Fruit fly (Drosophila melanogaster) whole organism, pupa: ENCODE measurements around the gene ppk31.

Source experiments
- CG10348 ChIP-seq: fragments of 200-800 bp; sonication (Bioruptor generic); IDR thresholded peaks from 2 replicates; pipeline ENCODE4 v1.3.6; 2022; ENCODE audit warnings: missing biosample characterization, missing genetic modification characterization
- CG12605 ChIP-seq: fragments of 200-800 bp; sonication (Bioruptor generic); IDR thresholded peaks from 2 replicates; pipeline ENCODE4 v1.3.6; 2022; ENCODE audit warnings: missing biosample characterization, missing genetic modification characterization
- CG13204 ChIP-seq: fragments of 200-800 bp; sonication (Bioruptor generic); optimal IDR thresholded peaks from 2 replicates; lab custom pipeline; 2018; ENCODE audit warnings: missing biosample characterization, mild to moderate bottlenecking, missing genetic modification characterization, moderate library complexity
- CG14655 ChIP-seq: fragments of 200-800 bp; sonication (Bioruptor generic); optimal IDR thresholded peaks from 3 replicates; lab custom pipeline; 2017; ENCODE audit warnings: mild to moderate bottlenecking, missing biosample characterization, missing genetic modification reagents, missing genetic modification characterization
- CG15710 ChIP-seq: fragments of 200-800 bp; sonication (Bioruptor generic); optimal IDR thresholded peaks from 2 replicates; lab custom pipeline; 2018; ENCODE audit warnings: missing biosample characterization, mild to moderate bottlenecking, missing genetic modification characterization, moderate library complexity
- CG17806 ChIP-seq: fragments of 200-800 bp; sonication (Bioruptor generic); optimal IDR thresholded peaks from 2 replicates; lab custom pipeline; 2018; ENCODE audit warnings: missing biosample characterization, mild to moderate bottlenecking, missing genetic modification characterization, moderate library complexity
- CG32121 ChIP-seq: fragments of 200-800 bp; sonication (Bioruptor generic); IDR thresholded peaks from 2 replicates; pipeline ENCODE4 v1.3.6; 2022; ENCODE audit warnings: missing biosample characterization, missing genetic modification characterization
- CG34367 ChIP-seq: fragments of 200-800 bp; sonication (Bioruptor generic); optimal IDR thresholded peaks from 2 replicates; lab custom pipeline; 2018; ENCODE audit warnings: missing biosample characterization, mild to moderate bottlenecking, missing genetic modification characterization
- CG4496 ChIP-seq: fragments of 200-800 bp; sonication (Bioruptor generic); IDR thresholded peaks from 3 replicates; pipeline ENCODE4 v1.3.6; 2022; ENCODE audit warnings: missing biosample characterization, missing genetic modification characterization
- CG8159 ChIP-seq: fragments of 200-800 bp; sonication (Bioruptor generic); optimal IDR thresholded peaks from 3 replicates; lab custom pipeline; 2018; ENCODE audit warnings: missing biosample characterization, mild to moderate bottlenecking, missing genetic modification characterization, moderate library complexity
- CG8301 ChIP-seq: fragments of 200-800 bp; sonication (Bioruptor generic); optimal IDR thresholded peaks from 2 replicates; lab custom pipeline; 2018; ENCODE audit warnings: missing biosample characterization, mild to moderate bottlenecking, missing genetic modification characterization
- CG9948 ChIP-seq: fragments of 200-800 bp; sonication (Bioruptor generic); optimal IDR thresholded peaks from 2 replicates; lab custom pipeline; 2018; ENCODE audit warnings: missing biosample characterization, mild to moderate bottlenecking, missing genetic modification characterization, moderate library complexity
- D1 ChIP-seq: fragments of 200-800 bp; sonication (Bioruptor generic); optimal IDR thresholded peaks from 2 replicates; lab custom pipeline; 2018; ENCODE audit warnings: missing biosample characterization, mild to moderate bottlenecking, missing genetic modification characterization, moderate library complexity
- EcR ChIP-seq: fragments of 200-800 bp; sonication (Bioruptor generic); optimal IDR thresholded peaks from 3 replicates; lab custom pipeline; 2019; ENCODE audit warnings: missing biosample characterization, missing genetic modification characterization, mild to moderate bottlenecking, moderate library complexity, missing genetic modification reagents
- Ets98B ChIP-seq: fragments of 200-800 bp; sonication (Bioruptor generic); IDR thresholded peaks from 2 replicates; pipeline ENCODE4 v1.3.6; 2022; ENCODE audit warnings: missing biosample characterization, missing genetic modification characterization
- Pif1A ChIP-seq: fragments of 200-800 bp; sonication (Bioruptor generic); optimal IDR thresholded peaks from 3 replicates; lab custom pipeline; 2016; ENCODE audit warnings: missing biosample characterization, missing genetic modification characterization
- Pif1B ChIP-seq: fragments of 200-800 bp; sonication (Bioruptor generic); optimal IDR thresholded peaks from 3 replicates; lab custom pipeline; 2016; ENCODE audit warnings: missing biosample characterization, missing genetic modification characterization
- Snoo ChIP-seq: fragments of 200-800 bp; sonication (Bioruptor generic); optimal IDR thresholded peaks from 3 replicates; lab custom pipeline; 2017; ENCODE audit warnings: missing biosample characterization, mild to moderate bottlenecking, missing genetic modification characterization, inconsistent platforms
- fd96Ca ChIP-seq: fragments of 200-800 bp; sonication (Bioruptor generic); IDR thresholded peaks from 3 replicates; pipeline ENCODE4 v1.3.6; 2022; ENCODE audit warnings: missing biosample characterization, missing genetic modification characterization
- gl ChIP-seq: fragments of 200-800 bp; sonication (Bioruptor generic); optimal IDR thresholded peaks from 2 replicates; lab custom pipeline; 2018; ENCODE audit warnings: missing biosample characterization, mild to moderate bottlenecking, missing genetic modification characterization
- rn ChIP-seq: fragments of 200-800 bp; sonication (Bioruptor generic); IDR thresholded peaks from 2 replicates; pipeline ENCODE4 v1.3.6; 2022; ENCODE audit warnings: missing biosample characterization, missing genetic modification characterization

Gene ppk31

DNA sequence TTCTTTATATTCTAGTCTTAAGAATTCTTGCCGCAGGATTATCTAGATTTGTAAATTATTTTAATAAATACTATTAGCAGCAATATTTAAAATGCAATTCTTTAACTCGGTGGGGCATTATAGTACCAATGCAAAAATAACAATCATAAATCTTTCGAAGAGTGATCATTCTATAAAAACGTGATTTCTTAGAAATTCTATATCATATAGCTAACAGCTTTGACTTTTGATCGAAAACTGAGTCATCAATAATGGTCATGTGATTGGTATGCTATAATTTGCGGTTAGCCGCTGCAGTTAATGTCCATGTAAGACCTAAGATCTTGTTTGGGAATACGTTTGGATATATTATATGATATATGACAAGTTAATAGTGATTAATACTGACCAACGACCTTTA, at the start of gene ppk31:
ppk31 (plus strand) TSS at position 301 of the 400 bp plus-strand sequence.
- TF ChIP-seq CG4496 (GFP tag; lab: Robert Waterston, UW) (no peak), CG34367 (no peak), CG17806 (tag; lab: Kevin White, UChicago) (no peak), CG15710 (tag; lab: Kevin White, UChicago) (no peak), rn (GFP tag; lab: Robert Waterston, UW) (no peak), CG13204 (no peak), CG12605 (GFP tag; lab: Robert Waterston, UW) (no peak), CG9948 (tag; lab: Kevin White, UChicago) (no peak), CG32121 (GFP tag; lab: Robert Waterston, UW) (no peak)

DNA sequence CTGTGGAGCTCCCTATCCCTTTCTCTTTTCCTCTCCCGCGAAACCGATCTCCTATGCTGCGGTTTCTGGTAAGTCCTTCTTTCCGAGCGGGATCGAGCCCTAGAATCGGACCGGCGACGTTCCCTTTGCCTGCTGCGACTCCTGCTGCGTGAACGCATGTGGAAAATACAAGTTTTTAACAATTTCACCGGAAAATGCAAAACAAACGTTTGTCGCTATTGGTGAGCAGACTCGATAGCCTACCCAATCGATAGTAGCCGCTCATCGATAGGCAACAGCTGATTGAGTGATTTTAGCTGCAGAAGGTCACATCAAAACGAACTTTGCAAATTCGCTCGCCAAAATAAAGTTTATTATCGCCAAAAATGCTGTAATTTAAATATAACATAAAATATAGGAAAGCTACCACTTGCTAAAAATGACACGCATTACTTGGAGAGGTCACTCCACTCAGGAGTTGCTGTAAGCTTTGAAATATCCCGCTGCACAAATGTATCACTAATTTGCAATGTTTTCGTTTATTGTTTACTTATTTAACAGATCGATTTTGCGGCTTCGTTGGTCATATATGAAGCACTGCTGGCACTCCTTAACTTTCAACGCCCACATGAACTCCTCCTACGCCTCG, 46.3 kb upstream of the ppk31 start, which contains the start of the genes CG6066 and CG5880:
CG6066 (minus strand) TSS at position 243 of the 628 bp plus-strand sequence.
CG5880 (plus strand) TSS at position 281 of the 628 bp plus-strand sequence.
- TF ChIP-seq Pif1A, result no peak
- no peak for TF ChIP-seq EcR (GFP tag; lab: Kevin White, UChicago)
- TF ChIP-seq Ets98B (GFP tag; lab: Robert Waterston, UW), result no peak
- TF ChIP-seq Pif1B (GFP tag; lab: Kevin White, UChicago), result no peak
- TF ChIP-seq CG4496 (GFP tag; lab: Robert Waterston, UW), result no peak
- TF ChIP-seq CG8159 (tag; lab: Kevin White, UChicago), result no peak
- no peak for TF ChIP-seq CG12605 (GFP tag; lab: Robert Waterston, UW)
- TF ChIP-seq Snoo (tag; lab: Kevin White, UChicago), result no peak
- TF ChIP-seq, all 21 proteins: peak for 0

DNA sequence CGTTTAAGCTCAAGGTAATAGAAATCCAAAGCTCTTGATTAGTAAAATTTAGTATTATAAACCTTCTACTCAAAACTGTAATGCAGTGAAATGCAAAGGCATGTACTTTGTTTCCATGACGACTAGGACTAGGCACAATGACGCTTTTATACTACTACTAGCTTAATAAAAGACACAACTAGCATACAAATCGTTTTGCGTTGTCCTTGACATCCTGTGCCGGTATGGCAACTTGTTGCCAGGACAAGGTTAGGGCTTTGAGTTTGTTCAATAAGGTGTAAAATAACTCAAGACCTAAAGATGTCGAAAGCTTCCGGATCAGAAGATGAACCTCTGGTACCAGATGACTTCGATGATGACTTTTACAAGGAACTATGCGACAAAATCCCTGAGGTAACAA, 44.6 kb upstream of the ppk31 start, which contains the start of gene CG5882:
CG5882 (plus strand) TSS at position 301 of the 400 bp plus-strand sequence.
- no peak for TF ChIP-seq CG14655 (GFP tag; lab: Kevin White, UChicago)
- TF ChIP-seq D1 (tag; lab: Kevin White, UChicago), result no peak
- TF ChIP-seq fd96Ca (GFP tag; lab: Robert Waterston, UW), result no peak
- no peak for TF ChIP-seq CG17806 (tag; lab: Kevin White, UChicago)
- TF ChIP-seq Pif1A, result no peak
- TF ChIP-seq rn (GFP tag; lab: Robert Waterston, UW), result no peak
- TF ChIP-seq CG8159 (tag; lab: Kevin White, UChicago), result no peak
- TF ChIP-seq CG32121 (GFP tag; lab: Robert Waterston, UW), result no peak
- no peak for TF ChIP-seq gl
- TF ChIP-seq CG12605 (GFP tag; lab: Robert Waterston, UW), result no peak
- TF ChIP-seq CG10348, result no peak
- TF ChIP-seq Ets98B (GFP tag; lab: Robert Waterston, UW), result no peak
- TF ChIP-seq Pif1B (GFP tag; lab: Kevin White, UChicago), result no peak
- no peak for TF ChIP-seq CG34367
- TF ChIP-seq CG8301 (tag; lab: Kevin White, UChicago), result no peak
- no peak for TF ChIP-seq CG15710 (tag; lab: Kevin White, UChicago)
- no peak for TF ChIP-seq EcR (GFP tag; lab: Kevin White, UChicago)

DNA sequence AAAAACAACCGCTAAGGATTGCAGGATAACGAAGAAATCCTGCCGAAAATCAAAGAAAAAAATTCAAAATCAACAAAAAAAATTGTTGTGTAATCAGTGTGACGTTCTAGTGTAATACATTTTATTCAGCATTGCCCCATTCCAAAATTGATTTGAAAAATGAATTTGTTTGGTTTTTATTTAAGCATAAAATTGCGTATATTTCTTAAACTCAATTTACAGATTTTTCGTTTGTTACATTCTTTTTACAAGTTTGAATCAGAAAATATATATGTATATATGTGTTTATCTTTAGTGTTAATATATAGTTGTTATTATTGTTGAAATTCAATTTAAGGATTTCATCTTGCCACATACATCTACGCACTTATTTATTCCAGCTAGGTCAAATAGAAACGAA, 38.3 kb upstream of the ppk31 start, which contains the start of gene CG6059:
CG6059 (minus strand) TSS at position 101 of the 400 bp plus-strand sequence.
- TF ChIP-seq EcR (GFP tag; lab: Kevin White, UChicago) (no peak), CG12605 (GFP tag; lab: Robert Waterston, UW) (no peak), gl (no peak), CG9948 (tag; lab: Kevin White, UChicago) (no peak), fd96Ca (GFP tag; lab: Robert Waterston, UW) (no peak), D1 (tag; lab: Kevin White, UChicago) (no peak), CG8159 (tag; lab: Kevin White, UChicago) (no peak), rn (GFP tag; lab: Robert Waterston, UW) (no peak), Pif1B (GFP tag; lab: Kevin White, UChicago) (no peak), Pif1A (no peak), Ets98B (GFP tag; lab: Robert Waterston, UW) (no peak), CG14655 (GFP tag; lab: Kevin White, UChicago) (no peak), CG15710 (tag; lab: Kevin White, UChicago) (no peak), CG32121 (GFP tag; lab: Robert Waterston, UW) (no peak), Snoo (tag; lab: Kevin White, UChicago) (no peak), CG10348 (no peak), CG8301 (tag; lab: Kevin White, UChicago) (no peak), CG4496 (GFP tag; lab: Robert Waterston, UW) (no peak), CG17806 (tag; lab: Kevin White, UChicago) (no peak)

DNA sequence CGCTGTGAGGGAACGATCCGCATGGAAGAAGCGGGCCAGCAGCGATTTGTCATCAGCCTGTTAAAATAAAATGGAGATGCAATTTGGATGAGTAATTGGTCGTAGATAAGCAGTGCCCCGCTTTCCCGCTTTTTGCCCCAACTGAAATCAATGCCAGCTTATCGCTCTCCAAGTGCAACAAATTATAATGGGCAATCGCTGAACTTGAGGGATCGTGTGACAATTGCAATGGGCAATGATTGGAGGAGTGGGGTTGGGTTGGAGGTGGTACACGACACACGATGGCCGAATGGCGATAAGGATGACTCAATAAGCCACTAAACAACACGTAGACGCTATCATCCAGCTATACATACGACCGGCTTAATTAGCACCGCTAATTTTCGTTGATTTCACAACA, 34.2 kb upstream of the ppk31 start:
- TF ChIP-seq Snoo (tag; lab: Kevin White, UChicago) (no peak), fd96Ca (GFP tag; lab: Robert Waterston, UW) (no peak)
